Worm (Caenorhabditis elegans) whole organism, L3 larva: ENCODE measurements around the gene Y6G8.15.
A peak's percentile ranks its signal among the peaks of the same experiment; 100 is the strongest.
"Not testable (repeated sequence)": the region's sequence is repeated elsewhere in the genome, so short reads cannot be mapped to it uniquely, and the experiment has no call there.

ENCODE experiments used
- R02D3.7 ChIP-seq: fragments of 150-350 bp; optimal IDR thresholded peaks from 2 replicates; lab custom pipeline; 2014; ENCODE audit warnings: missing biosample characterization, missing genetic modification characterization
- ZK546.5 ChIP-seq: sonication (generic microtip); optimal IDR thresholded peaks from 2 replicates; lab custom pipeline; 2017; ENCODE audit warnings: missing biosample characterization, missing genetic modification characterization
- aly-2 ChIP-seq: fragments of 150-350 bp; optimal IDR thresholded peaks from 2 replicates; lab custom pipeline; 2014; ENCODE audit warnings: missing biosample characterization, missing genetic modification characterization
- ama-1 ChIP-seq: fragments of 150-350 bp; optimal IDR thresholded peaks from 2 replicates; lab custom pipeline; 2018
- ceh-16 ChIP-seq: sonication (generic microtip); optimal IDR thresholded peaks from 2 replicates; lab custom pipeline; 2017; ENCODE audit warnings: missing biosample characterization, missing genetic modification characterization
- ceh-28 ChIP-seq: fragments of 150-350 bp; optimal IDR thresholded peaks from 2 replicates; lab custom pipeline; 2014; ENCODE audit warnings: missing biosample characterization, missing genetic modification reagents, missing genetic modification characterization
- ceh-82 ChIP-seq: fragments of 150-350 bp; optimal IDR thresholded peaks from 2 replicates; lab custom pipeline; 2014; ENCODE audit warnings: missing biosample characterization, missing genetic modification characterization
- ceh-9 ChIP-seq: sonication (generic microtip); optimal IDR thresholded peaks from 2 replicates; lab custom pipeline; 2018; ENCODE audit warnings: missing biosample characterization, missing genetic modification characterization
- daf-12 ChIP-seq: fragments of 150-350 bp; optimal IDR thresholded peaks from 2 replicates; lab custom pipeline; 2014; ENCODE audit warnings: missing biosample characterization, missing genetic modification reagents, missing genetic modification characterization
- egl-27 ChIP-seq: sonication (generic microtip); optimal IDR thresholded peaks from 4 replicates; lab custom pipeline; 2017; ENCODE audit warnings: missing biosample characterization, missing genetic modification reagents, missing genetic modification characterization
- egl-5 ChIP-seq: fragments of 150-350 bp; optimal IDR thresholded peaks from 2 replicates; lab custom pipeline; 2017; ENCODE audit warnings: missing biosample characterization, missing genetic modification reagents, missing genetic modification characterization, inconsistent platforms
- elt-1 ChIP-seq: fragments of 150-350 bp; optimal IDR thresholded peaks from 2 replicates; lab custom pipeline; 2014; ENCODE audit warnings: missing biosample characterization, missing genetic modification characterization
- elt-2 ChIP-seq: sonication (generic microtip); optimal IDR thresholded peaks from 2 replicates; lab custom pipeline; 2016; ENCODE audit warnings: missing genetic modification reagents, mild to moderate bottlenecking, missing genetic modification characterization, missing compliant biosample characterization
- elt-3 ChIP-seq, 3 experiments: fragments of 150-350 bp in 1 of 3; sonication (generic microtip) in 2 of 3; optimal IDR thresholded peaks; 2 replicates in 2 of 3; 4 replicates in 1 of 3; lab custom pipeline; 2014 to 2017; ENCODE audit warnings: missing biosample characterization in 3 of 3, missing genetic modification characterization in 3 of 3
- fkh-10 ChIP-seq: sonication (generic microtip); optimal IDR thresholded peaks from 2 replicates; lab custom pipeline; 2017; ENCODE audit warnings: missing biosample characterization, missing genetic modification reagents, missing genetic modification characterization
- fkh-2 ChIP-seq: fragments of 150-350 bp; optimal IDR thresholded peaks from 2 replicates; lab custom pipeline; 2014; ENCODE audit warnings: missing biosample characterization, missing genetic modification reagents, missing genetic modification characterization
- fos-1 ChIP-seq: fragments of 150-350 bp; optimal IDR thresholded peaks from 2 replicates; lab custom pipeline; 2014; ENCODE audit warnings: missing biosample characterization, missing genetic modification characterization
- hmg-11 ChIP-seq: sonication (generic microtip); optimal IDR thresholded peaks from 2 replicates; lab custom pipeline; 2016; ENCODE audit warnings: missing genetic modification characterization, missing compliant biosample characterization
- jun-1 ChIP-seq: fragments of 150-350 bp; optimal IDR thresholded peaks from 2 replicates; lab custom pipeline; 2014; ENCODE audit warnings: missing biosample characterization, missing genetic modification reagents, missing genetic modification characterization
- lin-15B ChIP-seq: fragments of 150-350 bp; optimal IDR thresholded peaks from 2 replicates; lab custom pipeline; 2014; ENCODE audit warnings: missing biosample characterization, missing genetic modification characterization
- lin-39 ChIP-seq: fragments of 150-350 bp; optimal IDR thresholded peaks from 2 replicates; lab custom pipeline; 2018; ENCODE audit warnings: missing biosample characterization, missing genetic modification reagents, missing genetic modification characterization
- lsy-12 ChIP-seq: sonication (generic microtip); optimal IDR thresholded peaks from 2 replicates; lab custom pipeline; 2016; ENCODE audit warnings: mild to moderate bottlenecking, missing genetic modification characterization, missing compliant biosample characterization
- mml-1 ChIP-seq: fragments of 150-350 bp; sonication (generic microtip); optimal IDR thresholded peaks from 3 replicates; lab custom pipeline; 2014; ENCODE audit warnings: missing biosample characterization, missing genetic modification characterization
- nfya-1 ChIP-seq: sonication (generic microtip); optimal IDR thresholded peaks from 2 replicates; lab custom pipeline; 2017; ENCODE audit warnings: missing genetic modification characterization, mild to moderate bottlenecking, missing compliant biosample characterization, antibody characterized with exemption, moderate library complexity; ENCODE audit not compliant: insufficient read depth
- nhr-11 ChIP-seq: fragments of 150-350 bp; optimal IDR thresholded peaks from 2 replicates; lab custom pipeline; 2014; ENCODE audit warnings: missing biosample characterization, missing genetic modification characterization
- nhr-12 ChIP-seq: fragments of 150-350 bp; optimal IDR thresholded peaks from 2 replicates; lab custom pipeline; 2014; ENCODE audit warnings: missing biosample characterization, missing genetic modification characterization
- nhr-23 ChIP-seq: fragments of 150-350 bp; optimal IDR thresholded peaks from 2 replicates; lab custom pipeline; 2014; ENCODE audit warnings: missing biosample characterization, missing genetic modification reagents, missing genetic modification characterization
- nhr-237 ChIP-seq: fragments of 150-350 bp; optimal IDR thresholded peaks from 2 replicates; lab custom pipeline; 2014; ENCODE audit warnings: missing biosample characterization, missing genetic modification characterization
- nhr-25 ChIP-seq: sonication (generic microtip); optimal IDR thresholded peaks from 2 replicates; lab custom pipeline; 2017; ENCODE audit warnings: missing biosample characterization, missing genetic modification characterization
- nhr-43 ChIP-seq: sonication (generic microtip); optimal IDR thresholded peaks from 2 replicates; lab custom pipeline; 2016; ENCODE audit warnings: mild to moderate bottlenecking, missing genetic modification characterization, missing compliant biosample characterization; ENCODE audit not compliant: poor library complexity, severe bottlenecking
- nhr-67 ChIP-seq: fragments of 150-350 bp; optimal IDR thresholded peaks from 2 replicates; lab custom pipeline; 2014; ENCODE audit warnings: missing biosample characterization, missing genetic modification characterization
- nhr-76 ChIP-seq: fragments of 150-350 bp; sonication (generic microtip); optimal IDR thresholded peaks from 5 replicates; lab custom pipeline; 2014; ENCODE audit warnings: missing biosample characterization, missing genetic modification characterization
- pha-4 ChIP-seq: fragments of 150-350 bp; optimal IDR thresholded peaks from 2 replicates; lab custom pipeline; 2014; ENCODE audit warnings: missing biosample characterization, missing genetic modification reagents, missing genetic modification characterization
- pqm-1 ChIP-seq: fragments of 150-350 bp; optimal IDR thresholded peaks from 2 replicates; lab custom pipeline; 2017; ENCODE audit warnings: missing biosample characterization, missing genetic modification characterization, inconsistent platforms
- sea-2 ChIP-seq: fragments of 150-350 bp; sonication (generic microtip); optimal IDR thresholded peaks from 4 replicates; lab custom pipeline; 2014; ENCODE audit warnings: missing biosample characterization, missing genetic modification reagents, missing genetic modification characterization
- skn-1 ChIP-seq: fragments of 150-350 bp; optimal IDR thresholded peaks from 2 replicates; lab custom pipeline; 2014; ENCODE audit warnings: missing biosample characterization, missing genetic modification characterization
- snpc-4 ChIP-seq: fragments of 150-350 bp; optimal IDR thresholded peaks from 2 replicates; lab custom pipeline; 2014; ENCODE audit warnings: missing biosample characterization, missing genetic modification characterization
- tbx-2 ChIP-seq: sonication (generic microtip); optimal IDR thresholded peaks from 2 replicates; lab custom pipeline; 2016; ENCODE audit warnings: mild to moderate bottlenecking, missing genetic modification characterization, missing compliant biosample characterization
- unc-39 ChIP-seq: sonication (generic microtip); optimal IDR thresholded peaks from 4 replicates; lab custom pipeline; 2017; ENCODE audit warnings: missing biosample characterization, missing genetic modification characterization
- ztf-11 ChIP-seq: fragments of 150-350 bp; optimal IDR thresholded peaks from 2 replicates; lab custom pipeline; 2014; ENCODE audit warnings: missing biosample characterization, missing genetic modification characterization
- ztf-4 ChIP-seq: fragments of 150-350 bp; optimal IDR thresholded peaks from 2 replicates; lab custom pipeline; 2014; ENCODE audit warnings: missing biosample characterization, missing genetic modification characterization

Y6G8.15 gene

ce11 chrV:17610503-17610902 lies at the start of gene Y6G8.15:
Gene Y6G8.15 (minus strand): TSS chrV:17610603.
- TF ChIP-seq hmg-11 (tag; lab: Kevin White, UChicago); sea-2 (GFP tag; lab: Kevin White, UChicago); nhr-43: not testable (repeated sequence)
- TF ChIP-seq, all 47 proteins: peak for 0; not testable (repeated sequence) for 47

DNA sequence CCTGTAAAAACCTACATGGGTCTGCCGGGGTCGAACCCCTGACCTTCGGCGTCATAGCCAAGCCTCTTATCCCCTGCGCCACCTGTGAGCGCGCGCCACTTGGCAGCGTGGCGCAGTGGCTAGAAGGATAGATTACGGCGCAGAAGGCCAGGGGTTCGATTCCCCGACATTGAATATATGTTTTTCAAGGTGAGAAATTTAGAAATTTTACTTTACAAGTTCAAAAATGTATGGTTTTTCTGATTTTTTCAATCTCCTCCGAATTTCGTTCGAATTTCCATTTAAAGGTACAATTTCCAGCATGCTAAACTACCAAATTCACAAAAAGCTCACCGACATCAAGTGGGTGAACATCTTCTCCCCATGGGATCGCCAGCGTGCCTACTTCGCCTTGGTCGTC lies 49.6 kb upstream of the Y6G8.15 start, which contains the start of gene dgat-2:
Gene dgat-2 (plus strand): TSS at position 301 of the 400 bp plus-strand sequence.
- no peak for TF ChIP-seq lin-39
- TF ChIP-seq fkh-10 (GFP tag; lab: Kevin White, UChicago), result no peak
- TF ChIP-seq egl-27, result no peak
- TF ChIP-seq ceh-82 (tag; lab: Kevin White, UChicago), result no peak

- TF ChIP-seq jun-1 (tag; lab: Kevin White, UChicago) (peak; percentile 87), snpc-4 (tag; lab: Kevin White, UChicago) (peak; percentile 14), ztf-11 (tag; lab: Kevin White, UChicago) (no peak), nhr-12 (tag; lab: Kevin White, UChicago) (no peak), ceh-28 (peak; percentile 60), elt-2 (tag; lab: Kevin White, UChicago) (peak; percentile 100), daf-12 (no peak), pqm-1 (tag; lab: Kevin White, UChicago) (peak; percentile 99), pha-4 (tag; lab: Kevin White, UChicago) (peak; percentile 71)
Observed at ce11 chrV:17659228-17659627, 48.8 kb upstream of the Y6G8.15 start, which contains the start of gene fbxa-108. Gene fbxa-108 (minus strand): TSS chrV:17659385.

- TF ChIP-seq tbx-2 (no peak), skn-1 (tag; lab: Kevin White, UChicago) (no peak), fkh-10 (GFP tag; lab: Kevin White, UChicago) (no peak), nhr-11 (tag; lab: Kevin White, UChicago) (no peak), fkh-2 (tag; lab: Kevin White, UChicago) (no peak), sea-2 (GFP tag; lab: Kevin White, UChicago) (no peak), egl-5 (tag; lab: Kevin White, UChicago) (no peak), ama-1 (no peak)
Observed at ce11 chrV:17658824-17659223, 48.4 kb upstream of the Y6G8.15 start.

- no peak for TF ChIP-seq nhr-23 (tag; lab: Kevin White, UChicago)
- TF ChIP-seq fos-1, result no peak
- no peak for TF ChIP-seq nfya-1 (tag; lab: Kevin White, UChicago)
- no peak for TF ChIP-seq ceh-9 (tag; lab: Kevin White, UChicago)
- no peak for TF ChIP-seq ceh-16 (tag; lab: Kevin White, UChicago)
- no peak for TF ChIP-seq pqm-1 (tag; lab: Kevin White, UChicago)
- TF ChIP-seq aly-2 (tag; lab: Kevin White, UChicago), result no peak
- no peak for TF ChIP-seq nhr-12 (tag; lab: Kevin White, UChicago)
- TF ChIP-seq mml-1 (tag; lab: Kevin White, UChicago), result no peak
- no peak for TF ChIP-seq nhr-76
- TF ChIP-seq elt-1 (tag; lab: Kevin White, UChicago), result no peak
- TF ChIP-seq R02D3.7 (tag; lab: Kevin White, UChicago), result no peak
- TF ChIP-seq snpc-4 (tag; lab: Kevin White, UChicago), result no peak
Observed at ce11 chrV:17655205-17655604, 44.8 kb upstream of the Y6G8.15 start.

ce11 chrV:17650427-17650826 lies 40.0 kb upstream of the Y6G8.15 start, which contains the start of gene fbxa-192:
Gene fbxa-192 (minus strand): TSS chrV:17650527.
- TF ChIP-seq daf-12, result no peak
- no peak for TF ChIP-seq ztf-4 (tag; lab: Kevin White, UChicago)
- TF ChIP-seq lin-15B (tag; lab: Kevin White, UChicago), result no peak
- TF ChIP-seq lsy-12 (tag; lab: Kevin White, UChicago), result no peak
- no peak for TF ChIP-seq mml-1 (tag; lab: Kevin White, UChicago)
- TF ChIP-seq snpc-4 (tag; lab: Kevin White, UChicago), result no peak
- TF ChIP-seq nhr-67 (tag; lab: Kevin White, UChicago), result no peak
- no peak for TF ChIP-seq nhr-23 (tag; lab: Kevin White, UChicago)
- TF ChIP-seq elt-3 (tag; optimal IDR thresholded peaks at IDR 0.05; lab: Kevin White, UChicago), result no peak
- TF ChIP-seq fkh-2 (tag; lab: Kevin White, UChicago), result no peak
- TF ChIP-seq nhr-25, result no peak
- TF ChIP-seq ZK546.5 (tag; lab: Kevin White, UChicago), result no peak
- TF ChIP-seq nhr-43, result no peak
- TF ChIP-seq ztf-11 (tag; lab: Kevin White, UChicago), result no peak
- TF ChIP-seq egl-5 (tag; lab: Kevin White, UChicago), result no peak
- no peak for TF ChIP-seq sea-2 (GFP tag; lab: Kevin White, UChicago)
- TF ChIP-seq fkh-10 (GFP tag; lab: Kevin White, UChicago), result no peak
- TF ChIP-seq nhr-237 (tag; lab: Kevin White, UChicago), result no peak
- no peak for TF ChIP-seq unc-39 (tag; lab: Kevin White, UChicago)
- TF ChIP-seq ceh-82 (tag; lab: Kevin White, UChicago), result no peak
